Fruit fly (Drosophila melanogaster) whole organism, embryonic: Measurements from ENCODE around the gene CG8349.
A peak's percentile ranks its signal among the peaks of the same experiment; 100 is the strongest.

ENCODE experiments used
- ATbp ChIP-seq: fragments of 200-800 bp; sonication (Bioruptor generic); optimal IDR thresholded peaks from 2 replicates; lab custom pipeline; 2017; ENCODE audit warnings: missing biosample characterization, mild to moderate bottlenecking, missing genetic modification characterization, missing genetic modification reagents
- Atf3 ChIP-seq: fragments of 200-800 bp; sonication (Bioruptor generic); optimal IDR thresholded peaks from 3 replicates; lab custom pipeline; 2016; ENCODE audit warnings: missing biosample characterization, missing genetic modification characterization
- Atf6 ChIP-seq: fragments of 200-800 bp; sonication (Bioruptor generic); IDR thresholded peaks from 2 replicates; pipeline ENCODE4 v1.3.6; 2022; ENCODE audit warnings: missing biosample characterization, missing genetic modification characterization
- Bdp1 ChIP-seq: fragments of 200-800 bp; sonication (Bioruptor generic); optimal IDR thresholded peaks from 3 replicates; lab custom pipeline; 2016; ENCODE audit warnings: missing biosample characterization, missing genetic modification characterization
- Bgb ChIP-seq: fragments of 200-800 bp; sonication (Bioruptor generic); IDR thresholded peaks from 2 replicates; pipeline ENCODE4 v1.3.6; 2022; ENCODE audit warnings: missing biosample characterization, missing genetic modification characterization; ENCODE audit not compliant: partially characterized antibody
- Bteb2 ChIP-seq: fragments of 200-800 bp; sonication (Bioruptor generic); optimal IDR thresholded peaks from 2 replicates; lab custom pipeline; 2016; ENCODE audit warnings: missing biosample characterization, missing genetic modification characterization
- CG10209 ChIP-seq: fragments of 200-800 bp; sonication (Bioruptor generic); optimal IDR thresholded peaks from 3 replicates; lab custom pipeline; 2017; ENCODE audit warnings: missing biosample characterization, mild to moderate bottlenecking, missing genetic modification characterization, missing genetic modification reagents
- CG1024 ChIP-seq: fragments of 200-800 bp; sonication (Bioruptor generic); IDR thresholded peaks from 2 replicates; pipeline ENCODE4 v1.3.6; 2022; ENCODE audit warnings: missing biosample characterization, missing genetic modification characterization
- CG15073 ChIP-seq: fragments of 200-800 bp; sonication (Bioruptor generic); optimal IDR thresholded peaks from 2 replicates; lab custom pipeline; 2016; ENCODE audit warnings: missing biosample characterization, missing genetic modification characterization
- CG1603 ChIP-seq: fragments of 200-800 bp; sonication (Bioruptor generic); optimal IDR thresholded peaks from 2 replicates; lab custom pipeline; 2019; ENCODE audit warnings: missing biosample characterization, mild to moderate bottlenecking, missing genetic modification characterization, moderate library complexity
- CG16779 ChIP-seq: fragments of 200-800 bp; sonication (Bioruptor generic); IDR thresholded peaks from 2 replicates; pipeline ENCODE4 v1.3.6; 2022; ENCODE audit warnings: missing biosample characterization, missing genetic modification characterization
- CG17361 ChIP-seq: fragments of 200-800 bp; sonication (Bioruptor generic); IDR thresholded peaks from 3 replicates; pipeline ENCODE4 v1.3.6; 2022; ENCODE audit warnings: missing biosample characterization, missing genetic modification characterization
- CG18262 ChIP-seq: fragments of 200-800 bp; optimal IDR thresholded peaks from 3 replicates; lab custom pipeline; 2019; ENCODE audit warnings: missing biosample characterization, mild to moderate bottlenecking, missing genetic modification characterization, moderate library complexity
- CG2875 ChIP-seq: fragments of 200-800 bp; sonication (Bioruptor generic); optimal IDR thresholded peaks from 2 replicates; lab custom pipeline; 2017; ENCODE audit warnings: missing biosample characterization, mild to moderate bottlenecking, missing genetic modification characterization, missing genetic modification reagents
- CG30020 ChIP-seq: fragments of 200-800 bp; optimal IDR thresholded peaks from 2 replicates; lab custom pipeline; 2019; ENCODE audit warnings: missing biosample characterization, mild to moderate bottlenecking, missing genetic modification characterization, moderate library complexity
- CG3065 ChIP-seq: fragments of 200-800 bp; sonication (Bioruptor generic); optimal IDR thresholded peaks from 2 replicates; lab custom pipeline; 2016; ENCODE audit warnings: missing biosample characterization, missing genetic modification characterization
- CG4854 ChIP-seq: fragments of 200-800 bp; sonication (Bioruptor generic); optimal IDR thresholded peaks from 2 replicates; lab custom pipeline; 2016; ENCODE audit warnings: missing biosample characterization, missing genetic modification characterization, inconsistent platforms
- CG5953 ChIP-seq: fragments of 200-800 bp; sonication (Bioruptor generic); IDR thresholded peaks from 2 replicates; pipeline ENCODE4 v1.3.6; 2022; ENCODE audit warnings: missing biosample characterization, missing genetic modification characterization
- CG8290 ChIP-seq, 3 experiments: fragments of 200-800 bp; sonication (Bioruptor generic); optimal IDR thresholded peaks; 2 replicates each; lab custom pipeline; 2016 to 2019; ENCODE audit warnings: missing biosample characterization in 3 of 3, missing genetic modification characterization in 3 of 3, mild to moderate bottlenecking in 2 of 3, moderate library complexity in 1 of 3
- CG8944 ChIP-seq: fragments of 200-800 bp; sonication (Bioruptor generic); optimal IDR thresholded peaks from 3 replicates; lab custom pipeline; 2016; ENCODE audit warnings: missing biosample characterization, missing genetic modification characterization
- CTCF ChIP-seq: fragments of 200-800 bp; sonication (Bioruptor generic); optimal IDR thresholded peaks from 2 replicates; lab custom pipeline; 2017; ENCODE audit warnings: missing biosample characterization, mild to moderate bottlenecking, missing genetic modification characterization, moderate library complexity
- Dek ChIP-seq: fragments of 200-800 bp; sonication (Bioruptor generic); optimal IDR thresholded peaks from 3 replicates; lab custom pipeline; 2019; ENCODE audit warnings: missing biosample characterization, mild to moderate bottlenecking, missing genetic modification characterization, moderate library complexity
- HHEX ChIP-seq: fragments of 200-800 bp; sonication (Bioruptor generic); optimal IDR thresholded peaks from 3 replicates; lab custom pipeline; 2017; ENCODE audit warnings: missing biosample characterization, mild to moderate bottlenecking, missing genetic modification characterization, missing genetic modification reagents
- HLHmδ ChIP-seq: fragments of 200-800 bp; sonication (Bioruptor generic); optimal IDR thresholded peaks from 2 replicates; lab custom pipeline; 2018; ENCODE audit warnings: missing biosample characterization, mild to moderate bottlenecking, missing genetic modification characterization, moderate library complexity
- HmgZ ChIP-seq: fragments of 200-800 bp; sonication (Bioruptor generic); optimal IDR thresholded peaks from 2 replicates; lab custom pipeline; 2018; ENCODE audit warnings: missing biosample characterization, mild to moderate bottlenecking, missing genetic modification characterization
- Jarid2 ChIP-seq: fragments of 200-800 bp; sonication (Bioruptor generic); optimal IDR thresholded peaks from 3 replicates; lab custom pipeline; 2017; ENCODE audit warnings: mild to moderate bottlenecking, missing biosample characterization, missing genetic modification reagents, missing genetic modification characterization
- MBD-R2 ChIP-seq: fragments of 200-800 bp; sonication (Bioruptor generic); IDR thresholded peaks from 2 replicates; pipeline ENCODE4 v1.3.6; 2022; ENCODE audit warnings: missing biosample characterization, missing genetic modification characterization
- NC2α ChIP-seq: fragments of 200-800 bp; sonication (Bioruptor generic); optimal IDR thresholded peaks from 2 replicates; lab custom pipeline; 2016; ENCODE audit warnings: missing biosample characterization, missing genetic modification characterization
- PHDP ChIP-seq: fragments of 200-800 bp; sonication (Bioruptor generic); optimal IDR thresholded peaks from 3 replicates; lab custom pipeline; 2018; ENCODE audit warnings: missing biosample characterization, mild to moderate bottlenecking, missing genetic modification characterization, moderate library complexity
- Rfx ChIP-seq: fragments of 200-800 bp; sonication (Bioruptor generic); IDR thresholded peaks from 2 replicates; pipeline ENCODE4 v1.3.6; 2022; ENCODE audit warnings: missing biosample characterization, missing genetic modification characterization
- Sin3A ChIP-seq: fragments of >200 bp; optimal IDR thresholded peaks from 2 replicates; lab custom pipeline; 2018
- Six4 ChIP-seq: fragments of 200-800 bp; sonication (Bioruptor generic); optimal IDR thresholded peaks from 2 replicates; lab custom pipeline; 2016; ENCODE audit warnings: missing biosample characterization, missing genetic modification characterization
- Sry-β ChIP-seq: fragments of 200-800 bp; sonication (Bioruptor generic); optimal IDR thresholded peaks from 2 replicates; lab custom pipeline; 2018; ENCODE audit warnings: missing biosample characterization, mild to moderate bottlenecking, missing genetic modification characterization, moderate library complexity
- bowl ChIP-seq: fragments of 200-800 bp; sonication (Bioruptor generic); IDR thresholded peaks from 2 replicates; pipeline ENCODE4 v1.3.6; 2022; ENCODE audit warnings: missing biosample characterization, missing genetic modification characterization
- btn ChIP-seq: fragments of 200-800 bp; sonication (Bioruptor generic); optimal IDR thresholded peaks from 2 replicates; lab custom pipeline; 2016; ENCODE audit warnings: missing biosample characterization, missing genetic modification characterization
- cato ChIP-seq: fragments of 200-800 bp; sonication (Bioruptor generic); optimal IDR thresholded peaks from 2 replicates; lab custom pipeline; 2016; ENCODE audit warnings: missing biosample characterization, missing genetic modification characterization, borderline replicate concordance
- chm ChIP-seq: fragments of 200-800 bp; sonication (Bioruptor generic); IDR thresholded peaks from 2 replicates; pipeline ENCODE4 v1.3.6; 2022; ENCODE audit warnings: missing biosample characterization, missing genetic modification characterization
- crp ChIP-seq, 2 experiments: fragments of 200-800 bp; sonication (Bioruptor generic); optimal IDR thresholded peaks; 2 replicates in 1 of 2; 3 replicates in 1 of 2; lab custom pipeline; 2017; ENCODE audit warnings: missing biosample characterization in 2 of 2, missing genetic modification characterization in 2 of 2, mild to moderate bottlenecking in 1 of 2, moderate library complexity in 1 of 2
- dmrt11E ChIP-seq: fragments of 200-800 bp; sonication (Bioruptor generic); optimal IDR thresholded peaks from 3 replicates; lab custom pipeline; 2018; ENCODE audit warnings: missing biosample characterization, mild to moderate bottlenecking, missing genetic modification characterization, moderate library complexity
- gfzf ChIP-seq: fragments of 200-800 bp; sonication (Bioruptor generic); optimal IDR thresholded peaks from 2 replicates; lab custom pipeline; 2016; ENCODE audit warnings: missing biosample characterization, mild to moderate bottlenecking, missing genetic modification characterization, moderate library complexity
- hth ChIP-seq: fragments of >200 bp; optimal IDR thresholded peaks from 2 replicates; lab custom pipeline; 2017; ENCODE audit warnings: inconsistent platforms
- pfk ChIP-seq: fragments of 200-800 bp; sonication (Bioruptor generic); optimal IDR thresholded peaks from 2 replicates; lab custom pipeline; 2018; ENCODE audit warnings: missing biosample characterization, mild to moderate bottlenecking, missing genetic modification characterization, moderate library complexity
- rib ChIP-seq: fragments of 200-800 bp; sonication (Bioruptor generic); IDR thresholded peaks from 2 replicates; pipeline ENCODE4 v1.3.6; 2022; ENCODE audit warnings: missing biosample characterization, missing genetic modification characterization
- schlank ChIP-seq: fragments of 200-800 bp; sonication (Bioruptor generic); optimal IDR thresholded peaks from 2 replicates; lab custom pipeline; 2018; ENCODE audit warnings: missing biosample characterization, mild to moderate bottlenecking, missing genetic modification characterization
- sens-2 ChIP-seq: fragments of 200-800 bp; sonication (Bioruptor generic); IDR thresholded peaks from 2 replicates; pipeline ENCODE4 v1.3.6; 2022; ENCODE audit warnings: missing biosample characterization, missing genetic modification characterization
- stc ChIP-seq: fragments of 200-800 bp; sonication (Bioruptor generic); IDR thresholded peaks from 2 replicates; pipeline ENCODE4 v1.3.6; 2022; ENCODE audit warnings: missing biosample characterization, missing genetic modification characterization
- sug ChIP-seq: fragments of 200-800 bp; optimal IDR thresholded peaks from 2 replicates; lab custom pipeline; 2019; ENCODE audit warnings: missing biosample characterization, mild to moderate bottlenecking, missing genetic modification characterization, moderate library complexity
- vnd ChIP-seq: fragments of 200-800 bp; sonication (Bioruptor generic); IDR thresholded peaks from 3 replicates; pipeline ENCODE4 v1.3.6; 2022; ENCODE audit warnings: missing biosample characterization, missing genetic modification characterization; ENCODE audit not compliant: partially characterized antibody
- wdn ChIP-seq: fragments of 200-800 bp; sonication (Bioruptor generic); IDR thresholded peaks from 2 replicates; pipeline ENCODE4 v1.3.6; 2022; ENCODE audit warnings: missing biosample characterization, missing genetic modification characterization

The CG8349 gene

DNA sequence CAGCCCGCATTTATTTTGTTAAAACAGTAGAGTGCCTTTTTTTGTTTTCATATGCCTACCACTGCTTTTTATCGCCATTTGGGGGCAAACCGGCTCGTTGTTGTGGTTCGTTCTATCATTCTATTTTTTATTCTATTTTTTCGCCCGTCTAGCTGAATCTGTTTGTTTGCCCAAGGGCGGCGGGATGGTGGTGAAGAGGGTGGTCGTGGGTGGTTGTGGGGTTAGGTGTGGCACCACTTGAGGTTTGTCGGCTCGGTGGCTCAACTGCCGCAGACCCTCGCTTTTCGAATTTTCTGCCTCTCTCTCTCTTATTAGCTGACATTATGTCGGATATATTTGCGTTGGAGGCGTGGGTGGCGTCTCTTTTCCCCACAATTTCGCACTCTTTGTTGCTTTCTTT, 44.2 kb upstream of the CG8349 start (continued):
- TF ChIP-seq Sin3A (lab: Kevin White, UChicago) (no peak), Bteb2 (GFP tag; lab: Kevin White, UChicago) (no peak), CG10209 (GFP tag; lab: Kevin White, UChicago) (no peak), Atf6 (GFP tag; lab: Robert Waterston, UW) (no peak), CG30020 (no peak), CG15073 (GFP tag; lab: Kevin White, UChicago) (no peak), rib (GFP tag; lab: Robert Waterston, UW) (peak; percentile 73; the same call in 1 of the 2 replicates), CG8290 (GFP tag; optimal IDR thresholded peaks at IDR 0.05; lab: Kevin White, UChicago) (no peak), CG8290 (tag; optimal IDR thresholded peaks at IDR 0.05; lab: Kevin White, UChicago) (no peak), Six4 (GFP tag; lab: Kevin White, UChicago) (no peak), CG8944 (GFP tag; lab: Kevin White, UChicago) (no peak), HHEX (GFP tag; lab: Kevin White, UChicago) (no peak), Atf3 (GFP tag; lab: Kevin White, UChicago) (no peak), Jarid2 (GFP tag; lab: Kevin White, UChicago) (no peak), pfk (GFP tag; lab: Kevin White, UChicago) (no peak), vnd (GFP tag; lab: Robert Waterston, UW) (no peak), CG5953 (GFP tag; lab: Robert Waterston, UW) (no peak), wdn (GFP tag; lab: Robert Waterston, UW) (no peak), CG18262 (no peak), PHDP (tag; lab: Kevin White, UChicago) (no peak), Bgb (GFP tag; lab: Robert Waterston, UW) (peak; percentile 38; the same call in 1 of the 2 replicates), sug (tag; lab: Kevin White, UChicago) (no peak), sens-2 (no peak), chm (GFP tag; lab: Robert Waterston, UW) (no peak), CG17361 (GFP tag; lab: Robert Waterston, UW) (no peak), CG2875 (GFP tag; lab: Kevin White, UChicago) (no peak), Sry-β (GFP tag; lab: Kevin White, UChicago) (no peak), schlank (tag; lab: Kevin White, UChicago) (peak; percentile 11), HmgZ (tag; lab: Kevin White, UChicago) (no peak), btn (no peak), Rfx (GFP tag; lab: Robert Waterston, UW) (0 out of 2 replicates have a peak, but pooled peaks have one; percentile 7)

DNA sequence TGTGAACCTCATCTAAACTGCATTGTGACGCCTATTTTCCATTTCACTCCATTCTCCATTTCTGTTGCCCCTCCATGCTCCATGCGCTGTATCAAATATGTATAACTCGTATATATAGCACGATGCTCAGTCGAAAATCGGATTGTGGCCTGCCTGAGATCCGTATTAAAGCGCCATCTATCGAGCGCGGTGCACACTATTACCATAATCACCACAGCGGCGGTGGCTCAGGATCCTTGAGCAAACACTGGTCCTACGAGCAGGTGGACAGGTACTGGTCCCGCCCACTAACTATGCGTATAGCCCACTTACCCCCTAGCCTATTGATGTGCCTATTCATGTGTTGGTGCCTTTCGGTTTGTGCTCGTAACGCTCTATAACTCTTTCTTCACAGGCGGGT, 30.7 kb upstream of the CG8349 start:
- TF ChIP-seq CG16779 (GFP tag; lab: Robert Waterston, UW) (peak; percentile 20; the same call in 1 of the 2 replicates), bowl (0 out of 2 replicates have a peak, but pooled peaks have one; percentile 18), Jarid2 (GFP tag; lab: Kevin White, UChicago) (no peak), CTCF (GFP tag; lab: Kevin White, UChicago) (peak; percentile 80)
- TF ChIP-seq, all 482 proteins: peak for 3

DNA sequence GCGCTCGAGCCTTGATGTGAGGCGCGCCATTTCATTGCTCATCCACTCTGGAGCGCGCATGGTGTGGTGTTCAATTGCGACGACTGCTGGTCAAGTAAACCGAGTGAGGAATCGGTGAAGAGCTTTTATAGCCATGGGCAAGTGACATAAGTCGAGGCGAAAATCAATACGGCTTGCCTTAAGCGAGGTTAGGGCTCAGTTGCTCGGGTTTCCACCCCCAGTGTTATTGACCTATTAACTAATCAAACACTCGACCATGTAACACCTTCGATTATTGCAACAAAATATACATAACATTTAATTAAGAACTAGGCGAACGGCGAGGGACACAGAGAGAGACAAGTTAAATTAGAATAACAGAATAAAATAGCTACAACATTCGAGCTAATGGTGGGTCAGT, 25.0 kb upstream of the CG8349 start, which contains the start of gene CG34134:
CG34134 (minus strand) TSS at position 101 of the 400 bp plus-strand sequence.
- no peak for TF ChIP-seq CTCF (GFP tag; lab: Kevin White, UChicago)
- TF ChIP-seq NC2α (GFP tag; lab: Kevin White, UChicago) = no peak
- no peak for TF ChIP-seq gfzf (GFP tag; lab: Kevin White, UChicago)
- TF ChIP-seq MBD-R2 = no peak
- no peak for TF ChIP-seq Dek
- no peak for TF ChIP-seq ATbp (GFP tag; lab: Kevin White, UChicago)
- no peak for TF ChIP-seq HLHmδ (GFP tag; lab: Kevin White, UChicago)
- no peak for TF ChIP-seq CG1024 (GFP tag; lab: Robert Waterston, UW)
- no peak for TF ChIP-seq crp (GFP tag; optimal IDR thresholded peaks at IDR 0.05; lab: Kevin White, UChicago)
- TF ChIP-seq CG4854 (GFP tag; lab: Kevin White, UChicago) = no peak
- TF ChIP-seq dmrt11E (tag; lab: Kevin White, UChicago) = no peak
- no peak for TF ChIP-seq Atf3 (GFP tag; lab: Kevin White, UChicago)
- TF ChIP-seq CG1603 = no peak
- TF ChIP-seq cato (GFP tag; lab: Kevin White, UChicago) = no peak
- no peak for TF ChIP-seq Bdp1 (GFP tag; lab: Kevin White, UChicago)
- no peak for TF ChIP-seq CG3065
- TF ChIP-seq hth (lab: Kevin White, UChicago) = no peak
- no peak for TF ChIP-seq stc
